Worm (Caenorhabditis elegans) whole organism, L2 larva: ENCODE results near the gene frm-3.

ENCODE experiments used
- C34F6.9 ChIP-seq: fragments of 150-350 bp; optimal IDR thresholded peaks from 2 replicates; lab custom pipeline; 2014; ENCODE audit warnings: missing biosample characterization, missing genetic modification characterization
- R02D3.7 ChIP-seq: fragments of 150-350 bp; optimal IDR thresholded peaks from 2 replicates; lab custom pipeline; 2014; ENCODE audit warnings: missing biosample characterization, missing genetic modification characterization
- ZK546.5 ChIP-seq: sonication (generic microtip); optimal IDR thresholded peaks from 2 replicates; lab custom pipeline; 2017; ENCODE audit warnings: missing biosample characterization, missing genetic modification characterization
- alr-1 ChIP-seq: fragments of 150-350 bp; optimal IDR thresholded peaks from 2 replicates; lab custom pipeline; 2014; ENCODE audit warnings: missing biosample characterization, missing genetic modification characterization
- aly-2 ChIP-seq: fragments of 150-350 bp; optimal IDR thresholded peaks from 2 replicates; lab custom pipeline; 2014; ENCODE audit warnings: missing biosample characterization, missing genetic modification characterization
- ama-1 ChIP-seq: fragments of 150-350 bp; optimal IDR thresholded peaks from 2 replicates; lab custom pipeline; 2018; ENCODE audit warnings: inconsistent platforms
- blmp-1 ChIP-seq: sonication (generic microtip); optimal IDR thresholded peaks from 2 replicates; lab custom pipeline; 2017; ENCODE audit warnings: missing genetic modification characterization, mild to moderate bottlenecking, missing compliant biosample characterization, antibody characterized with exemption, moderate library complexity; ENCODE audit not compliant: insufficient read depth
- ceh-16 ChIP-seq: fragments of 150-350 bp; optimal IDR thresholded peaks from 2 replicates; lab custom pipeline; 2014; ENCODE audit warnings: missing biosample characterization, missing genetic modification characterization
- ceh-82 ChIP-seq: fragments of 150-350 bp; optimal IDR thresholded peaks from 2 replicates; lab custom pipeline; 2014; ENCODE audit warnings: missing biosample characterization, missing genetic modification characterization
- crh-2 ChIP-seq: sonication (generic microtip); optimal IDR thresholded peaks from 2 replicates; lab custom pipeline; 2017; ENCODE audit warnings: missing biosample characterization, missing genetic modification characterization
- elt-1 ChIP-seq: fragments of 150-350 bp; optimal IDR thresholded peaks from 2 replicates; lab custom pipeline; 2014; ENCODE audit warnings: missing biosample characterization, missing genetic modification characterization
- elt-3 ChIP-seq: sonication (generic microtip); optimal IDR thresholded peaks from 2 replicates; lab custom pipeline; 2017; ENCODE audit warnings: missing biosample characterization, missing genetic modification characterization
- gmeb-1 ChIP-seq: fragments of 150-350 bp; optimal IDR thresholded peaks from 2 replicates; lab custom pipeline; 2014; ENCODE audit warnings: missing biosample characterization, missing genetic modification characterization
- lin-13 ChIP-seq: fragments of 150-350 bp; optimal IDR thresholded peaks from 2 replicates; lab custom pipeline; 2014; ENCODE audit warnings: missing biosample characterization, missing genetic modification reagents, missing genetic modification characterization
- lsy-2 ChIP-seq, 2 experiments: fragments of 150-350 bp in 1 of 2; sonication (generic microtip) in 1 of 2; optimal IDR thresholded peaks; 2 replicates each; lab custom pipeline; 2014 to 2017; ENCODE audit warnings: missing biosample characterization in 2 of 2, missing genetic modification characterization in 2 of 2
- mab-5 ChIP-seq: fragments of 150-350 bp; optimal IDR thresholded peaks from 2 replicates; lab custom pipeline; 2014; ENCODE audit warnings: missing biosample characterization, missing genetic modification characterization
- mbf-1 ChIP-seq: sonication (generic microtip); optimal IDR thresholded peaks from 2 replicates; lab custom pipeline; 2017; ENCODE audit warnings: missing biosample characterization, missing genetic modification characterization
- mdl-1 ChIP-seq, 2 experiments: fragments of 150-350 bp in 1 of 2; sonication (generic microtip) in 1 of 2; optimal IDR thresholded peaks; 2 replicates each; lab custom pipeline; 2017; ENCODE audit warnings: missing biosample characterization in 2 of 2, missing genetic modification characterization in 2 of 2
- nhr-10 ChIP-seq: sonication (generic microtip); optimal IDR thresholded peaks from 2 replicates; lab custom pipeline; 2017; ENCODE audit warnings: missing biosample characterization, missing genetic modification characterization
- nhr-129 ChIP-seq: fragments of 150-350 bp; optimal IDR thresholded peaks from 2 replicates; lab custom pipeline; 2014; ENCODE audit warnings: missing biosample characterization, missing genetic modification characterization
- nhr-21 ChIP-seq: fragments of 150-350 bp; optimal IDR thresholded peaks from 2 replicates; lab custom pipeline; 2014; ENCODE audit warnings: missing biosample characterization, missing genetic modification characterization
- nhr-237 ChIP-seq: fragments of 150-350 bp; optimal IDR thresholded peaks from 2 replicates; lab custom pipeline; 2014; ENCODE audit warnings: missing biosample characterization, missing genetic modification characterization
- nhr-25 ChIP-seq: fragments of 150-350 bp; sonication (generic microtip); optimal IDR thresholded peaks from 3 replicates; lab custom pipeline; 2014; ENCODE audit warnings: missing biosample characterization, missing genetic modification characterization
- nhr-6 ChIP-seq: fragments of 150-350 bp; optimal IDR thresholded peaks from 2 replicates; lab custom pipeline; 2014; ENCODE audit warnings: missing biosample characterization, missing genetic modification characterization
- nhr-77 ChIP-seq: fragments of 150-350 bp; optimal IDR thresholded peaks from 2 replicates; lab custom pipeline; 2014; ENCODE audit warnings: missing biosample characterization, missing genetic modification characterization
- peb-1 ChIP-seq: fragments of 150-350 bp; optimal IDR thresholded peaks from 2 replicates; lab custom pipeline; 2014; ENCODE audit warnings: missing biosample characterization, missing genetic modification characterization
- sem-4 ChIP-seq: fragments of 150-350 bp; optimal IDR thresholded peaks from 2 replicates; lab custom pipeline; 2014; ENCODE audit warnings: missing biosample characterization, missing genetic modification reagents, missing genetic modification characterization
- sma-3 ChIP-seq: sonication (generic microtip); optimal IDR thresholded peaks from 2 replicates; lab custom pipeline; 2016; ENCODE audit warnings: missing genetic modification reagents, missing genetic modification characterization, missing compliant biosample characterization
- sma-9 ChIP-seq, 2 experiments: fragments of 150-350 bp in 1 of 2; sonication (generic microtip) in 1 of 2; optimal IDR thresholded peaks; 2 replicates each; lab custom pipeline; 2014 to 2016; ENCODE audit warnings: missing genetic modification characterization in 2 of 2, mild to moderate bottlenecking in 1 of 2, missing biosample characterization in 1 of 2, missing compliant biosample characterization in 1 of 2, missing genetic modification reagents in 1 of 2, moderate library complexity in 1 of 2
- snpc-4 ChIP-seq: fragments of 150-350 bp; optimal IDR thresholded peaks from 2 replicates; lab custom pipeline; 2014; ENCODE audit warnings: missing biosample characterization, missing genetic modification characterization
- unc-55 ChIP-seq: fragments of 150-350 bp; sonication (generic microtip); optimal IDR thresholded peaks from 3 replicates; lab custom pipeline; 2014; ENCODE audit warnings: missing biosample characterization, missing genetic modification reagents, missing genetic modification characterization
- unc-62 ChIP-seq: fragments of 150-350 bp; optimal IDR thresholded peaks from 2 replicates; lab custom pipeline; 2014; ENCODE audit warnings: missing biosample characterization, missing genetic modification reagents, missing genetic modification characterization
- zag-1 ChIP-seq: fragments of 150-350 bp; optimal IDR thresholded peaks from 2 replicates; lab custom pipeline; 2014; ENCODE audit warnings: missing biosample characterization, missing genetic modification characterization

frm-3 gene

DNA sequence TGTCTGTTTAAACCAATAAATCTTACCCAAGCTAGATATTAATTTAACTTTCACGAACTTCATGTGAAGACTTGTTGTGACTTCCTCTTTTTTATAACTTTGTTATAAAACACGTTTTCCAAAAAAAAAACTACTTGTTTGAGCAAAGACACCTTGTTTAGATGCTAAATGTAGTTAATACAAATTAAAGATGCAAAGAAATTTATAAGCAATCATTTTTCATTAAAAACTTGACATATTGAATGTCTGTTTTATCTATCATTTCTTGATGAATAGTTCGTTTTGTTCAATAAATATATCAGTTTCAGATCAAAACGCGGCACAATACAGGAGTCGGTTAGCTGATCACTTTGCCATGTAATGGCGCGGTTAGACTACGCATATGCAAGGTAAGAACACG lies at the start of gene frm-3:
Gene frm-3, plus strand, starts transcription at position 301 of the 400 bp plus-strand sequence.
- TF ChIP-seq zag-1 (tag; lab: Kevin White, UChicago) (no peak), ama-1 (no peak), ZK546.5 (no peak), elt-3 (tag; lab: Kevin White, UChicago) (no peak), nhr-21 (no peak)

DNA sequence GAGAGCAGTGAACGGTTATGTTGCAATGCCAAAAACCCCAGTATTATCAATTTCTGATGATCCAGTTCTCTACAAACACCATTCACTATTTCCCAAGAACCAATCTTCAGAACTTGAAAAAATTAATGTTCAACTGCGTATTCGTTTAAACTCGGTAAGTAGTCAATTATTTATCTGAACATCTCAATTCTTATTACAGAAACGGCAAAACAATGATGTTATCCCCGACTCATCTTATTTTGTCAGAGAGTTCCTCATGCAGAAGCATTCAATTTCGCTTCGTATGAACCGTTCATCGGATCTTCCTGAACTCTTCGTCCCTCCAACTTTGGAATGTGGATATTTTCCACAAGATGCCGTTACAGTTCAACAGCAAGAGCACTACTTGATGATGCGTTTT lies 48.6 kb upstream of the frm-3 start:
- no peak for TF ChIP-seq aly-2 (tag; lab: Kevin White, UChicago)
- TF ChIP-seq mbf-1 (tag; lab: Kevin White, UChicago) = no peak

DNA sequence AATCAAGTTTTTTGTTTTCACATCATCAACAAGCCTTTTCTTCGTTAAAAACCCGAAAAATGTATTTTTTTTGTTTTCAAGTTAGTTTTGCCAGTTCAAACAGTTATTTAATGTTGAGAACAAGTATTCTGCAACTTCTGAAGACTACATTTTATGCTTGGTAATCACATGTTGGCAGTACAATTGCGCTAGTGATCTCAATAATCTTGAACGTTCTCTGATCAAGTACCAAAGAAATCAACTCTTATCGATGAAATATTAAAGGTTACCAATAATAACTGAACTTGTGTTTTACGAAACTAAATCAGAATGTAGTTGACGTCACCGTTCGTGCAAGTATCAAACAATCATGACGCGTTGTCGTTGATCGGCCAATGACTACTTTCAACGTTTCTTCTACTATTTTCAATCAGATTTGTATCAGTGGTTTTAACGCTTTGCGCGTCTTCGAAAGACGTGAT lies 38.7 kb upstream of the frm-3 start, which contains the start of gene C35C5.8:
Gene C35C5.8, plus strand, starts transcription at position 51 of the 461 bp plus-strand sequence.
- no peak for TF ChIP-seq mbf-1 (tag; lab: Kevin White, UChicago)
- no peak for TF ChIP-seq nhr-10
- TF ChIP-seq unc-55 (GFP tag; lab: Kevin White, UChicago) = no peak
- no peak for TF ChIP-seq mdl-1 (tag; optimal IDR thresholded peaks at IDR 0.05; lab: Kevin White, UChicago)
- no peak for TF ChIP-seq lin-13 (GFP tag; lab: Kevin White, UChicago)
- no peak for TF ChIP-seq nhr-129 (tag; lab: Kevin White, UChicago)
- peak; percentile 25 for TF ChIP-seq blmp-1 (tag; lab: Kevin White, UChicago)
- peak; percentile 12 for TF ChIP-seq crh-2
- peak; percentile 56 for TF ChIP-seq nhr-21
- TF ChIP-seq sma-9 (GFP tag; optimal IDR thresholded peaks at IDR 0.05; lab: Kevin White, UChicago) = peak; percentile 73
- TF ChIP-seq sma-9 (tag; optimal IDR thresholded peaks at IDR 0.05; lab: Kevin White, UChicago) = no peak
- TF ChIP-seq mab-5 (tag; lab: Kevin White, UChicago) = no peak
- TF ChIP-seq peb-1 (tag; lab: Kevin White, UChicago) = no peak
- peak; percentile 24 for TF ChIP-seq sma-3
- no peak for TF ChIP-seq nhr-77 (tag; lab: Kevin White, UChicago)
- no peak for TF ChIP-seq sem-4 (tag; lab: Kevin White, UChicago)
- TF ChIP-seq unc-62 = no peak

DNA sequence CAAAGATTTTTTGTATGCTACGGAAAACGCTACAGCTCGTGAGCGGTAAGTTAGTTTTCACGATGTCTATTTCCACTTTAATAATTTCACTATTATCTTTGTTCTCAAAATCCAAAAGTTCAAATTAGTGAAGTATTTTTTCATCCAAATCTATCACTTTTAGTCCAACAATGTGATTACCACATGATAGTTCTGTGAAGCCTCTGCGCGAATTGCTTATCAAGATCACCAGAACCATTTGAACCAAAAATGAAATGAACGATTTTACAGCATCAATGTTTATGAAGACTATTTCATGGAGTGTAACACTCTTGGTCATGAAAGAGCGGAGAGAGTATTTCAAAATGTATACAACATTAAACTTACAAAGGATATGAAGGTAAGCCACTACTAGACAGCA lies 37.9 kb upstream of the frm-3 start:
- TF ChIP-seq alr-1 (tag; lab: Kevin White, UChicago) = no peak
- peak; percentile 50 for TF ChIP-seq nhr-25
- peak; percentile 15 for TF ChIP-seq blmp-1 (tag; lab: Kevin White, UChicago)
- TF ChIP-seq elt-3 (tag; lab: Kevin White, UChicago) = no peak
- peak; percentile 58 for TF ChIP-seq sma-9 (GFP tag; optimal IDR thresholded peaks at IDR 0.05; lab: Kevin White, UChicago)
- no peak for TF ChIP-seq sma-9 (tag; optimal IDR thresholded peaks at IDR 0.05; lab: Kevin White, UChicago)
- TF ChIP-seq nhr-21 = peak; percentile 50
- TF ChIP-seq ceh-16 (tag; lab: Kevin White, UChicago) = no peak

DNA sequence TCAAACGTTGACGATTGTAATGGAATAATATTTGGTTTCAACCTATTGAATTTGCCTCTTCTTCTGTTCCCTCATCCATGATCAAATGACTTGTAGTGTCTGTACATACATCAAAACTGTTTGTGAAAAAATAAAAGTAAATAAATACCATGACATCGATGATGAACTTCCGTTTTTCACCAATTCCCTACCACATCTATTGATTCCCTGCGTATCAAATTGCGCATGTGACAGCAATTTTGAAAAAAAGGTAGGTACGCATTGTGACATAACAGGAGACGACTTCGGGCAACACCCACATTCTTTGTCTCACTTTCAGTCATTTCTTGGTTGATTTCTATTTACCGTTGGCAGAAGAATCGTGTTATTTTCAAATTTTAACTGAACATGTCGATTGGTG lies 35.9 kb upstream of the frm-3 start, which contains the start of gene C35C5.9:
Gene C35C5.9, plus strand, starts transcription at position 161 of the 400 bp plus-strand sequence.
- TF ChIP-seq sma-3 = peak; percentile 43
- peak; percentile 1 for TF ChIP-seq nhr-129 (tag; lab: Kevin White, UChicago)
- peak; percentile 34 for TF ChIP-seq nhr-25
- no peak for TF ChIP-seq nhr-77 (tag; lab: Kevin White, UChicago)
- TF ChIP-seq nhr-21 = peak; percentile 2

DNA sequence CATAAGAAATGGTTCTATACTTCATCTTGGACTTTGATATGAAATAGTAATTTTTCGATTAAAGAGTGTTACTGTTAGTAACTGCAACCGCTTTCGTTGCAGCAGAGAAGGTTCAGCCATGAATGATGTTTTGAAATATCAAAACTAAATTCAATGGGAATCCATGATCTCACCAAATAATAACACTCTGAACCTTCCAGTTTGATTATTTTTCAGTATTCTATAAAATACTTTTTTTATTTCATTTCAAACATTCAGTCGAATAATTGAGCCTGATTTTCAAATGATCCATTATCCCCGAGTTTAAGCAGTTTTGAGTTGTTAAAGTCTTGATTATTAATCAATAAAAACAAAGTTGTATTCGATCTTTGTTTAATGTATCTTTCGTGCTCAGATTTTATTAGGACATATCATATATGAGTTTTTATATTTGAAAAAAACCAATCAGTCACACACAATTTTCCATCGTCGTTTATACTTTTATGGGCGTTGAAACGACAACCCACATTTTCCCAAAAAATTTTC lies 35.0 kb upstream of the frm-3 start, which contains the start of gene gcp-2.2:
Gene gcp-2.2, plus strand, starts transcription at position 475 of the 525 bp plus-strand sequence.
- TF ChIP-seq ZK546.5 = no peak
- no peak for TF ChIP-seq R02D3.7
- no peak for TF ChIP-seq elt-1 (tag; lab: Kevin White, UChicago)
- no peak for TF ChIP-seq nhr-6 (tag; lab: Kevin White, UChicago)
- TF ChIP-seq mdl-1 (tag; optimal IDR thresholded peaks at IDR 0.05; lab: Kevin White, UChicago) = no peak
- no peak for TF ChIP-seq alr-1 (tag; lab: Kevin White, UChicago)
- no peak for TF ChIP-seq C34F6.9 (tag; lab: Kevin White, UChicago)
- TF ChIP-seq nhr-237 (tag; lab: Kevin White, UChicago) = no peak
- TF ChIP-seq aly-2 (tag; lab: Kevin White, UChicago) = no peak
- no peak for TF ChIP-seq lsy-2 (tag; optimal IDR thresholded peaks at IDR 0.05; lab: Kevin White, UChicago)
- TF ChIP-seq zag-1 (tag; lab: Kevin White, UChicago) = no peak
- no peak for TF ChIP-seq ceh-16 (tag; lab: Kevin White, UChicago)
- TF ChIP-seq gmeb-1 (tag; lab: Kevin White, UChicago) = no peak
- TF ChIP-seq snpc-4 (tag; lab: Kevin White, UChicago) = no peak
- no peak for TF ChIP-seq nhr-77 (tag; lab: Kevin White, UChicago)
- TF ChIP-seq mbf-1 (tag; lab: Kevin White, UChicago) = no peak
- no peak for TF ChIP-seq ceh-82 (tag; lab: Kevin White, UChicago)
- TF ChIP-seq sma-3 = no peak
- TF ChIP-seq peb-1 (tag; lab: Kevin White, UChicago) = no peak
